Fruit fly (Drosophila melanogaster): Measurements from ENCODE around the gene Ubx.

Gene Ubx

dm6 chr3R:16717961-16718360 lies 16.3 kb downstream of the Ubx start (continued):
- TF ChIP-seq CG16863 (GFP tag; optimal IDR thresholded peaks at IDR 0.05) (no peak), gsb-n (tag; optimal IDR thresholded peaks at IDR 0.05) (peak; percentile 19), CG15269 (tag; optimal IDR thresholded peaks at IDR 0.05) (no peak), CG12942 (GFP tag; optimal IDR thresholded peaks at IDR 0.05) (no peak), CG9876 (GFP tag; optimal IDR thresholded peaks at IDR 0.05) (no peak), NC2β (GFP tag; optimal IDR thresholded peaks at IDR 0.05) (no peak), CG7357 (GFP tag; IDR thresholded peaks at IDR 0.05) (no peak), ttk (GFP tag; IDR thresholded peaks at IDR 0.05) (no peak), pho (GFP tag; optimal IDR thresholded peaks at IDR 0.05) (no peak), CG14710 (tag; optimal IDR thresholded peaks at IDR 0.05) (peak; percentile 64), CG14667 (GFP tag; IDR thresholded peaks at IDR 0.05) (no peak), Lhr (GFP tag; optimal IDR thresholded peaks at IDR 0.05) (no peak), CG4820 (GFP tag; optimal IDR thresholded peaks at IDR 0.05) (peak; percentile 60), Bdp1 (GFP tag; optimal IDR thresholded peaks at IDR 0.05) (no peak), CG16779 (GFP tag; IDR thresholded peaks at IDR 0.05) (no peak), crol (GFP tag; IDR thresholded peaks at IDR 0.05) (no peak), CG14050 (GFP tag; IDR thresholded peaks at IDR 0.05) (no peak), chif (GFP tag; optimal IDR thresholded peaks at IDR 0.05) (peak; percentile 16 to 23), CG8388 (GFP tag; optimal IDR thresholded peaks at IDR 0.05) (peak; percentile 45), CG32532 (GFP tag; IDR thresholded peaks at IDR 0.05) (no peak), salm (tag; optimal IDR thresholded peaks at IDR 0.05) (no peak), CG10979 (tag; optimal IDR thresholded peaks at IDR 0.05) (peak; percentile 75), CG7839 (tag; optimal IDR thresholded peaks at IDR 0.05) (peak; percentile 8), CG6854 (GFP tag; optimal IDR thresholded peaks at IDR 0.05) (no peak), D19A (tag; optimal IDR thresholded peaks at IDR 0.05) (peak; percentile 36), jing (GFP tag; optimal IDR thresholded peaks at IDR 0.05) (no peak), wek (GFP tag; optimal IDR thresholded peaks at IDR 0.05) (no peak), Side (GFP tag; optimal IDR thresholded peaks at IDR 0.05) (no peak), onecut (GFP tag; IDR thresholded peaks at IDR 0.05) (peak; percentile 31; the same call in 1 of the 2 replicates), sens (GFP tag) (peak; percentile 88), Ssrp (tag; optimal IDR thresholded peaks at IDR 0.05) (peak; percentile 36), gsb (GFP tag; IDR thresholded peaks at IDR 0.05) (no peak), zfh2 (GFP tag; optimal IDR thresholded peaks at IDR 0.05) (no peak), dati (GFP tag; IDR thresholded peaks at IDR 0.05) (no peak), fd3F (GFP tag; optimal IDR thresholded peaks at IDR 0.05) (no peak), CG11723 (GFP tag; optimal IDR thresholded peaks at IDR 0.05) (no peak), CG2712 (tag; optimal IDR thresholded peaks at IDR 0.05) (peak; percentile 60), fu2 (GFP tag; optimal IDR thresholded peaks at IDR 0.05) (no peak), nmo (GFP tag; optimal IDR thresholded peaks at IDR 0.05) (peak; percentile 39), abd-A (tag; optimal IDR thresholded peaks at IDR 0.05) (no peak), knrl (GFP tag; IDR thresholded peaks at IDR 0.05; ENCODE audit: partially characterized antibody) (no peak), CG6272 (GFP tag; IDR thresholded peaks at IDR 0.05) (no peak), ham (GFP tag; IDR thresholded peaks at IDR 0.05) (no peak), ac (GFP tag; optimal IDR thresholded peaks at IDR 0.05) (peak; percentile 53), nau (GFP tag; optimal IDR thresholded peaks at IDR 0.05) (no peak), Doc3 (GFP tag; IDR thresholded peaks at IDR 0.05; ENCODE audit: partially characterized antibody) (no peak), gro (GFP tag; optimal IDR thresholded peaks at IDR 0.05) (no peak), Sox102F (GFP tag; optimal IDR thresholded peaks at IDR 0.05) (peak; percentile 16), Tbp (GFP tag; optimal IDR thresholded peaks at IDR 0.05) (no peak), pan (optimal IDR thresholded peaks at IDR 0.05) (no peak), pan (GFP tag; optimal IDR thresholded peaks at IDR 0.05 in 1 of 2, IDR thresholded peaks at IDR 0.05 in 1 of 2) (peak in 1 of 2 experiments; percentile 56), NfI (GFP tag; optimal IDR thresholded peaks at IDR 0.05) (no peak)

Data from whole organism, embryonic.